Fruit fly (Drosophila melanogaster) whole organism, embryonic: ENCODE measurements around the gene CG10041.

ENCODE experiments used
- ATbp ChIP-seq: fragments of 200-800 bp; sonication (Bioruptor generic); optimal IDR thresholded peaks from 2 replicates; lab custom pipeline; 2017; ENCODE audit warnings: missing biosample characterization, mild to moderate bottlenecking, missing genetic modification characterization, missing genetic modification reagents
- Ada2b ChIP-seq: fragments of 200-800 bp; sonication (Bioruptor generic); IDR thresholded peaks from 2 replicates; pipeline ENCODE4 v1.3.6; 2022; ENCODE audit warnings: missing biosample characterization, missing genetic modification characterization
- Bdp1 ChIP-seq: fragments of 200-800 bp; sonication (Bioruptor generic); optimal IDR thresholded peaks from 3 replicates; lab custom pipeline; 2016; ENCODE audit warnings: missing biosample characterization, missing genetic modification characterization
- CG10147 ChIP-seq: fragments of 200-800 bp; sonication (Bioruptor generic); optimal IDR thresholded peaks from 2 replicates; lab custom pipeline; 2019; ENCODE audit warnings: missing biosample characterization, mild to moderate bottlenecking, missing genetic modification characterization, moderate library complexity
- CG10267 ChIP-seq: fragments of 200-800 bp; sonication (Bioruptor generic); optimal IDR thresholded peaks from 2 replicates; lab custom pipeline; 2018; ENCODE audit warnings: missing biosample characterization, mild to moderate bottlenecking, missing genetic modification characterization, moderate library complexity
- CG11085 ChIP-seq: fragments of 200-800 bp; sonication (Bioruptor generic); IDR thresholded peaks from 2 replicates; pipeline ENCODE4 v1.3.6; 2022; ENCODE audit warnings: missing biosample characterization, missing genetic modification characterization
- CG11247 ChIP-seq: fragments of 200-800 bp; sonication (Bioruptor generic); IDR thresholded peaks from 2 replicates; pipeline ENCODE4 v1.3.6; 2022; ENCODE audit warnings: missing biosample characterization, missing genetic modification characterization
- CG11456 ChIP-seq: fragments of 200-800 bp; sonication (Bioruptor generic); IDR thresholded peaks from 3 replicates; pipeline ENCODE4 v1.3.6; 2022; ENCODE audit warnings: missing biosample characterization, missing genetic modification characterization
- CG11560 ChIP-seq: fragments of 200-800 bp; sonication (Bioruptor generic); IDR thresholded peaks from 3 replicates; pipeline ENCODE4 v1.3.6; 2022; ENCODE audit warnings: missing biosample characterization, missing genetic modification characterization
- CG15479 ChIP-seq: fragments of 200-800 bp; sonication (Bioruptor generic); optimal IDR thresholded peaks from 3 replicates; lab custom pipeline; 2019; ENCODE audit warnings: missing biosample characterization, mild to moderate bottlenecking, missing genetic modification characterization, moderate library complexity
- CG16815 ChIP-seq: fragments of 200-800 bp; sonication (Bioruptor generic); optimal IDR thresholded peaks from 3 replicates; lab custom pipeline; 2017; ENCODE audit warnings: missing biosample characterization, mild to moderate bottlenecking, missing genetic modification characterization
- CG16863 ChIP-seq: fragments of 200-800 bp; sonication (Bioruptor generic); optimal IDR thresholded peaks from 3 replicates; lab custom pipeline; 2016; ENCODE audit warnings: missing biosample characterization, missing genetic modification characterization
- CG18262 ChIP-seq: fragments of 200-800 bp; optimal IDR thresholded peaks from 3 replicates; lab custom pipeline; 2019; ENCODE audit warnings: missing biosample characterization, mild to moderate bottlenecking, missing genetic modification characterization, moderate library complexity
- CG18476 ChIP-seq: fragments of 200-800 bp; sonication (Bioruptor generic); optimal IDR thresholded peaks from 2 replicates; lab custom pipeline; 2016; ENCODE audit warnings: missing biosample characterization, mild to moderate bottlenecking, missing genetic modification characterization
- CG31388 ChIP-seq: fragments of 200-800 bp; sonication (Bioruptor generic); optimal IDR thresholded peaks from 2 replicates; lab custom pipeline; 2016; ENCODE audit warnings: missing biosample characterization, missing genetic modification characterization
- CG7357 ChIP-seq: fragments of 200-800 bp; sonication (Bioruptor generic); IDR thresholded peaks from 3 replicates; pipeline ENCODE4 v1.3.6; 2022; ENCODE audit warnings: missing biosample characterization, missing genetic modification characterization
- D ChIP-seq, 2 experiments: fragments of 200-800 bp in 1 of 2; fragments of >200 bp in 1 of 2; sonication (Bioruptor generic) in 1 of 2; optimal IDR thresholded peaks; 2 replicates in 1 of 2; 3 replicates in 1 of 2; lab custom pipeline; 2017; ENCODE audit warnings: mild to moderate bottlenecking in 1 of 2, missing biosample characterization in 1 of 2, missing genetic modification characterization in 1 of 2, missing genetic modification reagents in 1 of 2
- Doc3 ChIP-seq: fragments of 200-800 bp; sonication (Bioruptor generic); IDR thresholded peaks from 3 replicates; pipeline ENCODE4 v1.3.6; 2022; ENCODE audit warnings: missing biosample characterization, missing genetic modification characterization; ENCODE audit not compliant: partially characterized antibody
- Drgx ChIP-seq: fragments of 200-800 bp; sonication (Bioruptor generic); IDR thresholded peaks from 2 replicates; pipeline ENCODE4 v1.3.6; 2022; ENCODE audit warnings: missing biosample characterization, missing genetic modification characterization
- E2f2 ChIP-seq: fragments of 200-800 bp; sonication (Bioruptor generic); IDR thresholded peaks from 2 replicates; pipeline ENCODE4 v1.3.6; 2022; ENCODE audit warnings: missing biosample characterization, missing genetic modification characterization
- Hand ChIP-seq: fragments of 200-800 bp; sonication (Bioruptor generic); optimal IDR thresholded peaks from 2 replicates; lab custom pipeline; 2017; ENCODE audit warnings: mild to moderate bottlenecking, missing biosample characterization, missing genetic modification reagents, missing genetic modification characterization
- MTF-1 ChIP-seq: fragments of 200-800 bp; sonication (Bioruptor generic); optimal IDR thresholded peaks from 2 replicates; lab custom pipeline; 2018; ENCODE audit warnings: missing biosample characterization, mild to moderate bottlenecking, missing genetic modification characterization, borderline replicate concordance
- Max ChIP-seq: fragments of 200-800 bp; sonication (Bioruptor generic); optimal IDR thresholded peaks from 2 replicates; lab custom pipeline; 2016; ENCODE audit warnings: missing biosample characterization, mild to moderate bottlenecking, missing genetic modification characterization
- NC2α ChIP-seq: fragments of 200-800 bp; sonication (Bioruptor generic); optimal IDR thresholded peaks from 2 replicates; lab custom pipeline; 2016; ENCODE audit warnings: missing biosample characterization, missing genetic modification characterization
- PHDP ChIP-seq: fragments of 200-800 bp; sonication (Bioruptor generic); optimal IDR thresholded peaks from 3 replicates; lab custom pipeline; 2018; ENCODE audit warnings: missing biosample characterization, mild to moderate bottlenecking, missing genetic modification characterization, moderate library complexity
- Spps ChIP-seq: fragments of 200-800 bp; sonication (Bioruptor generic); optimal IDR thresholded peaks from 2 replicates; lab custom pipeline; 2018; ENCODE audit warnings: missing biosample characterization, mild to moderate bottlenecking, missing genetic modification characterization
- Ssrp ChIP-seq: fragments of 200-800 bp; sonication (Bioruptor generic); optimal IDR thresholded peaks from 2 replicates; lab custom pipeline; 2018; ENCODE audit warnings: missing biosample characterization, mild to moderate bottlenecking, missing genetic modification characterization, moderate library complexity
- bab2 ChIP-seq: fragments of 200-800 bp; sonication (Bioruptor generic); optimal IDR thresholded peaks from 2 replicates; lab custom pipeline; 2016; ENCODE audit warnings: missing biosample characterization, missing genetic modification characterization
- croc ChIP-seq: fragments of 200-800 bp; sonication (Bioruptor generic); conservative IDR thresholded peaks from 3 replicates; pipeline ENCODE4 v1.3.6; 2022; ENCODE audit warnings: missing biosample characterization, missing genetic modification characterization
- dimm ChIP-seq: fragments of 200-800 bp; sonication (Bioruptor generic); IDR thresholded peaks from 2 replicates; pipeline ENCODE4 v1.3.6; 2022; ENCODE audit warnings: missing biosample characterization, missing genetic modification characterization
- eve ChIP-seq, 2 experiments: fragments of >200 bp; optimal IDR thresholded peaks; 2 replicates each; lab custom pipeline; 2017; ENCODE audit warnings: missing biosample characterization in 2 of 2, missing genetic modification characterization in 2 of 2
- exex ChIP-seq: fragments of 200-800 bp; sonication (Bioruptor generic); optimal IDR thresholded peaks from 4 replicates; lab custom pipeline; 2018; ENCODE audit warnings: missing biosample characterization, mild to moderate bottlenecking, missing genetic modification characterization, moderate library complexity
- grn ChIP-seq: fragments of 200-800 bp; sonication (Bioruptor generic); optimal IDR thresholded peaks from 3 replicates; lab custom pipeline; 2017; ENCODE audit warnings: missing biosample characterization, missing genetic modification characterization
- lbe ChIP-seq: fragments of 200-800 bp; sonication (Bioruptor generic); optimal IDR thresholded peaks from 2 replicates; lab custom pipeline; 2016; ENCODE audit warnings: missing biosample characterization, mild to moderate bottlenecking, missing genetic modification characterization
- mirr ChIP-seq: fragments of 200-800 bp; sonication (Bioruptor generic); optimal IDR thresholded peaks from 3 replicates; lab custom pipeline; 2018; ENCODE audit warnings: missing biosample characterization, mild to moderate bottlenecking, missing genetic modification characterization
- nerfin-2 ChIP-seq: fragments of 200-800 bp; sonication (Bioruptor generic); IDR thresholded peaks from 2 replicates; pipeline ENCODE4 v1.3.6; 2022; ENCODE audit warnings: missing biosample characterization, missing genetic modification characterization; ENCODE audit not compliant: partially characterized antibody
- oc ChIP-seq: fragments of 200-800 bp; sonication (Bioruptor generic); optimal IDR thresholded peaks from 2 replicates; lab custom pipeline; 2018; ENCODE audit warnings: missing biosample characterization, mild to moderate bottlenecking, missing genetic modification characterization, moderate library complexity
- pros ChIP-seq: fragments of 200-800 bp; sonication (Bioruptor generic); optimal IDR thresholded peaks from 3 replicates; lab custom pipeline; 2019; ENCODE audit warnings: missing biosample characterization, mild to moderate bottlenecking, missing genetic modification characterization, moderate library complexity
- slp2 ChIP-seq: fragments of 200-800 bp; sonication (Bioruptor generic); optimal IDR thresholded peaks from 2 replicates; lab custom pipeline; 2016; ENCODE audit warnings: missing biosample characterization, missing genetic modification characterization
- sug ChIP-seq: fragments of 200-800 bp; optimal IDR thresholded peaks from 2 replicates; lab custom pipeline; 2019; ENCODE audit warnings: missing biosample characterization, mild to moderate bottlenecking, missing genetic modification characterization, moderate library complexity
- zen ChIP-seq: fragments of 200-800 bp; sonication (Bioruptor generic); optimal IDR thresholded peaks from 3 replicates; lab custom pipeline; 2018; ENCODE audit warnings: missing biosample characterization, mild to moderate bottlenecking, missing genetic modification characterization, moderate library complexity
- zf30C ChIP-seq: fragments of 200-800 bp; sonication (Bioruptor generic); optimal IDR thresholded peaks from 3 replicates; lab custom pipeline; 2018; ENCODE audit warnings: missing biosample characterization, mild to moderate bottlenecking, missing genetic modification characterization

The CG10041 gene

dm6 chr3R:12383036-12383435 is 31.1 kb upstream of the CG10041 start, which contains the start of gene GstD11:
GstD11 (plus strand) TSS chr3R:12383336.
- TF ChIP-seq Ada2b (GFP tag; lab: Robert Waterston, UW) (no peak), lbe (GFP tag; lab: Kevin White, UChicago) (no peak), CG11085 (no peak), dimm (GFP tag; lab: Robert Waterston, UW) (no peak), bab2 (GFP tag; lab: Kevin White, UChicago) (no peak), CG10147 (GFP tag; lab: Kevin White, UChicago) (no peak), PHDP (tag; lab: Kevin White, UChicago) (no peak), eve (GFP tag; optimal IDR thresholded peaks at IDR 0.05; lab: Kevin White, UChicago) (no peak), Hand (GFP tag; lab: Kevin White, UChicago) (no peak), CG11456 (GFP tag; lab: Robert Waterston, UW) (no peak), CG10267 (tag; lab: Kevin White, UChicago) (no peak), Max (GFP tag; lab: Kevin White, UChicago) (no peak), nerfin-2 (GFP tag; lab: Robert Waterston, UW) (no peak)
- TF ChIP-seq, all 482 proteins: peak for 0

- TF ChIP-seq pros (GFP tag; lab: Kevin White, UChicago) (peak; percentile 12), CG15479 (GFP tag; lab: Kevin White, UChicago) (peak; percentile 20), D (optimal IDR thresholded peaks at IDR 0.05; lab: Kevin White, UChicago) (peak; percentile 55), D (GFP tag; optimal IDR thresholded peaks at IDR 0.05; lab: Kevin White, UChicago) (no peak), zen (peak; percentile 98), CG7357 (GFP tag; lab: Robert Waterston, UW) (no peak)
Measured at dm6 chr3R:12382563-12382962, 30.7 kb upstream of the CG10041 start, which contains the start of gene CG10035. CG10035 (minus strand) TSS chr3R:12382691.

dm6 chr3R:12381130-12381700 is 29.3 kb upstream of the CG10041 start:
- TF ChIP-seq CG18476 (GFP tag; lab: Kevin White, UChicago): peak; percentile 79
- TF ChIP-seq slp2: no peak
- TF ChIP-seq Drgx (GFP tag; lab: Robert Waterston, UW): peak; percentile 55
- TF ChIP-seq, all 482 proteins: peak for 2

dm6 chr3R:12379708-12380107 is 27.8 kb upstream of the CG10041 start, which contains the start of gene GstD8:
GstD8 (plus strand) TSS chr3R:12380008.
- TF ChIP-seq CG18262 (no peak), zen (peak; percentile 56)

- TF ChIP-seq oc (no peak), croc (no peak), sug (peak; percentile 23), exex (tag; lab: Kevin White, UChicago) (peak; percentile 79), CG16863 (GFP tag; lab: Kevin White, UChicago) (no peak), ATbp (no peak), grn (GFP tag; lab: Kevin White, UChicago) (peak; percentile 9), mirr (GFP tag; lab: Kevin White, UChicago) (peak; percentile 50)
Measured at dm6 chr3R:12379249-12379648, 27.3 kb upstream of the CG10041 start.

- TF ChIP-seq Spps (no peak), CG11560 (tag; lab: Robert Waterston, UW) (no peak), Ssrp (no peak), CG31388 (GFP tag; lab: Kevin White, UChicago) (no peak), E2f2 (GFP tag; lab: Robert Waterston, UW) (no peak), MTF-1 (no peak), croc (no peak), zf30C (GFP tag; lab: Kevin White, UChicago) (no peak), CG16815 (GFP tag; lab: Kevin White, UChicago) (no peak), NC2α (GFP tag; lab: Kevin White, UChicago) (no peak), Bdp1 (no peak), CG11247 (GFP tag; lab: Robert Waterston, UW) (no peak), Doc3 (no peak)
Measured at dm6 chr3R:12378200-12378599, 26.3 kb upstream of the CG10041 start, which contains the start of gene GstD7. GstD7 (plus strand) TSS chr3R:12378500.
